Worm (Caenorhabditis elegans): ENCODE measurements around the gene K09H11.4.

DNA sequence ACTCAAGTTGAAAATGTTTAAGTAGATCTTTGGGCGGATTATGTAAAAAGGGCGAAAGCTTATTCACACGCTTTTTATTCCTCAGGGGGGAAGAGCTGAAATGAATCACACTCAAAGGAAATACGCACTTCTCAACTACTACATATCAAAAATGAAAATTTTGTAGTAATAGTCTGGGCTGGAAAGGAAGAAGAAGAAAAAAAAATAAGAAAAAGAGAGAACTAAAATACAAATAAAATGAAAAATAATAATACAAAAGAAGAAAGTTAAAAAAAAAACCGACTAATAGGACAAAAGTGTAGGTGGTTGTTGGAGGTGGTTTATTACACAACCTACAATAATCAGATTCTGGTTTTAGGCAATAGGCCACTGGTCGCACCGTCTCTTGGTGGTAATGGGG, 9.7 kb upstream of the K09H11.4 start, which contains the start of gene K09H11.6:
- TF ChIP-seq ama-1 (optimal IDR thresholded peaks at IDR 0.05) = no peak
- no peak for TF ChIP-seq lsy-2 (tag; optimal IDR thresholded peaks at IDR 0.05)
- TF ChIP-seq lin-13 (GFP tag; optimal IDR thresholded peaks at IDR 0.05) = no peak
- no peak for TF ChIP-seq unc-62 (GFP tag; optimal IDR thresholded peaks at IDR 0.05)
- no peak for TF ChIP-seq R02D3.7 (tag; optimal IDR thresholded peaks at IDR 0.05)
- TF ChIP-seq egl-27 (tag; optimal IDR thresholded peaks at IDR 0.05) = no peak
- no peak for TF ChIP-seq nhr-237 (tag; optimal IDR thresholded peaks at IDR 0.05)
- TF ChIP-seq nhr-77 (tag; optimal IDR thresholded peaks at IDR 0.05) = no peak
- no peak for TF ChIP-seq lin-11 (tag; optimal IDR thresholded peaks at IDR 0.05)
- no peak for TF ChIP-seq dmd-4 (tag; optimal IDR thresholded peaks at IDR 0.05)
- TF ChIP-seq ztf-11 (tag; optimal IDR thresholded peaks at IDR 0.05) = no peak
- no peak for TF ChIP-seq ztf-4 (tag; optimal IDR thresholded peaks at IDR 0.05)
- TF ChIP-seq ZK546.5 (tag; optimal IDR thresholded peaks at IDR 0.05) = no peak
- TF ChIP-seq nhr-23 (tag; optimal IDR thresholded peaks at IDR 0.05) = no peak

All from whole organism, L2 larva.